Fruit fly (Drosophila melanogaster): ENCODE data around the gene Lkb1.

Gene Lkb1

DNA sequence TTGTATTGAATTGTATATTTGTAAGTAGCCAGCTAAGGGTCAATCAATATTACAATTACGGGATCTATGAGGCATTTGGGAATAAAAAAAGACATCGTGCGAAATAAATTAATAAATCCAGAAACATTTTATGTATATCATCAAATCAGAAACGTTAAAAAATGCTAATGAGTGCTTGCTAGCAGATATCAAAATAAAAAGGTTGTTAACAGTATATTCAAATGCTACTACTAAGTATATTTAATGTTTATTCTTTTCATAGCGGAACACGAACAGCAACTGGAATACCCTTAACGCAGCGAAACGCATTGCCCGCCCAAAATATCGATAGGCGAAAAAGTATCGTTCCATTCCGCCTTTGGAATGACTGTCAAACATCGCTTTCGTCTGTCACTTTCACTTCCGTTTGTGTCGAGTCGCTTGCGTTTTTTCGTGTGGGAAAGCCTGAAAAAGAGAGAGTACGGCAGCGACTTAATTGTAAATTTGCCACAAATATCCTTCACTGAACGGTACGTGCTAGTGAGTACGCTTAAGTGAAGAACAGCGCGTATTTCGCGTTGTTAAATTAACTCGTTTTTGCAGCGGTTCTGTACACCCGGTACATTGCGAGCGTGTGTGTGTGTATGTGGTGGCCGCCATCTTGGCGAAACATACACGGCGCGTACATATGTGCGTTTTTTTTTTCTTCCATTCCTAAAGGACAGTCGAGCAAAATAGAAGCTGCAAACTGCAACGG is 15.3 kb upstream of the Lkb1 start, which contains the start of gene B52 (continued):
- 0 out of 2 replicates have a peak, but pooled peaks have one; percentile 35 for TF ChIP-seq CG13287 (GFP tag; IDR thresholded peaks at IDR 0.05; ENCODE audit: partially characterized antibody)
- TF ChIP-seq Ravus (GFP tag; IDR thresholded peaks at IDR 0.05): no peak
- peak; percentile 57 for TF ChIP-seq Atf6 (GFP tag; IDR thresholded peaks at IDR 0.05)
- TF ChIP-seq CG6765 (GFP tag; optimal IDR thresholded peaks at IDR 0.05): peak; percentile 85
- peak; percentile 92 for TF ChIP-seq Ets65A (GFP tag)
- TF ChIP-seq lab (GFP tag; optimal IDR thresholded peaks at IDR 0.05): peak; percentile 87
- TF ChIP-seq row (GFP tag; IDR thresholded peaks at IDR 0.05): peak; percentile 78
- TF ChIP-seq CG4730 (GFP tag; IDR thresholded peaks at IDR 0.05): 0 out of 2 replicates have a peak, but pooled peaks have one; percentile 26
- TF ChIP-seq tna (GFP tag; IDR thresholded peaks at IDR 0.05; ENCODE audit: partially characterized antibody): no peak
- no peak for TF ChIP-seq sim (GFP tag; IDR thresholded peaks at IDR 0.05)
- TF ChIP-seq CG9797 (GFP tag; optimal IDR thresholded peaks at IDR 0.05): peak; percentile 31
- no peak for TF ChIP-seq gt (GFP tag; IDR thresholded peaks at IDR 0.05)
- peak; percentile 42 for TF ChIP-seq CG9876 (GFP tag; optimal IDR thresholded peaks at IDR 0.05)
- no peak for TF ChIP-seq Doc2 (GFP tag; IDR thresholded peaks at IDR 0.05)
- no peak for TF ChIP-seq Elba2 (GFP tag; optimal IDR thresholded peaks at IDR 0.05)
- peak; percentile 99 for TF ChIP-seq phol (tag; optimal IDR thresholded peaks at IDR 0.05)
- TF ChIP-seq slp2 (GFP tag; optimal IDR thresholded peaks at IDR 0.05): peak; percentile 38
- TF ChIP-seq CG15479 (GFP tag; optimal IDR thresholded peaks at IDR 0.05): peak; percentile 18
- peak; percentile 39 for TF ChIP-seq CG2202 (tag; optimal IDR thresholded peaks at IDR 0.05)
- peak; percentile 42 for TF ChIP-seq gfzf (GFP tag; optimal IDR thresholded peaks at IDR 0.05)
- peak; percentile 34 for TF ChIP-seq Chrac-16 (GFP tag; optimal IDR thresholded peaks at IDR 0.05)
- TF ChIP-seq pan (optimal IDR thresholded peaks at IDR 0.05): no peak
- TF ChIP-seq pan (GFP tag; optimal IDR thresholded peaks at IDR 0.05 in 1 of 2, IDR thresholded peaks at IDR 0.05 in 1 of 2): peak in 1 of 2 experiments; percentile 65
- peak; percentile 53; the same call in 1 of the 2 replicates for TF ChIP-seq al (GFP tag; IDR thresholded peaks at IDR 0.05)
- TF ChIP-seq peb (GFP tag; IDR thresholded peaks at IDR 0.05): no peak; the same call in 1 of the 2 replicates
- TF ChIP-seq grau (tag; optimal IDR thresholded peaks at IDR 0.05): peak; percentile 41
- TF ChIP-seq Oli (tag; optimal IDR thresholded peaks at IDR 0.05): peak; percentile 10
- TF ChIP-seq insv (GFP tag; optimal IDR thresholded peaks at IDR 0.05): peak in 1 of 2 experiments; percentile 38
- TF ChIP-seq Ets97D (GFP tag; optimal IDR thresholded peaks at IDR 0.05): peak; percentile 99
- TF ChIP-seq emc (GFP tag; optimal IDR thresholded peaks at IDR 0.05): peak; percentile 24
- peak; percentile 65 for TF ChIP-seq Hsf (GFP tag; optimal IDR thresholded peaks at IDR 0.05)
- peak; percentile 49; the same call in 1 of the 2 replicates for TF ChIP-seq inv (GFP tag; IDR thresholded peaks at IDR 0.05; ENCODE audit: partially characterized antibody)
- TF ChIP-seq CG4820 (GFP tag; optimal IDR thresholded peaks at IDR 0.05): no peak
- peak in 1 of 3 experiments; percentile 38 for TF ChIP-seq lola (GFP tag; optimal IDR thresholded peaks at IDR 0.05)
- peak; percentile 34 for TF ChIP-seq fd3F (GFP tag; optimal IDR thresholded peaks at IDR 0.05)
- TF ChIP-seq CG10274 (GFP tag; optimal IDR thresholded peaks at IDR 0.05): peak; percentile 41
- TF ChIP-seq tin (GFP tag; optimal IDR thresholded peaks at IDR 0.05): peak; percentile 8
- peak; percentile 51 for TF ChIP-seq ems (GFP tag; optimal IDR thresholded peaks at IDR 0.05)
- peak; percentile 45 for TF ChIP-seq fd102C (GFP tag; optimal IDR thresholded peaks at IDR 0.05)
- peak; percentile 68; the same call in 1 of the 2 replicates for TF ChIP-seq CG14667 (GFP tag; IDR thresholded peaks at IDR 0.05)
- TF ChIP-seq fd64A (GFP tag; optimal IDR thresholded peaks at IDR 0.05): peak; percentile 76
- TF ChIP-seq sens (GFP tag): peak; percentile 87
- peak; percentile 62 for TF ChIP-seq CG6254 (GFP tag; optimal IDR thresholded peaks at IDR 0.05)
- TF ChIP-seq Bgb (GFP tag; IDR thresholded peaks at IDR 0.05; ENCODE audit: partially characterized antibody): peak; percentile 55; the same call in 1 of the 2 replicates
- peak; percentile 20 for TF ChIP-seq vfl (GFP tag; optimal IDR thresholded peaks at IDR 0.05)
- 0 out of 4 replicates have a peak, but pooled peaks have one; percentile 25 for TF ChIP-seq chinmo (GFP tag; IDR thresholded peaks at IDR 0.05; ENCODE audit: partially characterized antibody)

Measured in whole organism, embryonic.